Worm (Caenorhabditis elegans): ENCODE data around the gene dna-2.

Gene dna-2

DNA sequence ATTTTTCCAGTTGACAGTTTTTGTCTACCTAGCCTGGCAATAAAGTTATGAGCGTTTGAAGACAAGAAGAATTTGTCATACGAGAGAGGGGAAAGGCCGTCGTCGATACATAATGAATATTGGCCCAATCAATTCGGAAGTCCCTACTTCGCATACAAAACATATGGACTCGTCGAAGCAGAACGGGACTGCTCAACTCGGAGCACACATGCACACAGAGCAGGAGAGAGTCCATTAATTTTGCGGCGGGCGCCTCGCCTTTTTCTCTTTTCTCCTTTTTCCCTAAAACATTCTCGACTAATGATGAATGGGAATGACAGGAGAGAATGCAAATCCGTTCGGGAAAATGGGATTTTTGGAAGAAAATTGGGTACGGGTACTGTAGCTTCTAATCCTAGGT, 45.7 kb upstream of the dna-2 start, which contains the start of gene F13D12.8:
Gene F13D12.8 (minus strand): TSS at position 82 of the 400 bp plus-strand sequence.
- TF ChIP-seq nhr-28 (tag; optimal IDR thresholded peaks at IDR 0.05) (no peak), snpc-4 (tag; optimal IDR thresholded peaks at IDR 0.05) (peak; percentile 36), lin-14 (GFP tag; optimal IDR thresholded peaks at IDR 0.05) (peak; percentile 73), dsc-1 (tag; optimal IDR thresholded peaks at IDR 0.05) (peak; percentile 62)

DNA sequence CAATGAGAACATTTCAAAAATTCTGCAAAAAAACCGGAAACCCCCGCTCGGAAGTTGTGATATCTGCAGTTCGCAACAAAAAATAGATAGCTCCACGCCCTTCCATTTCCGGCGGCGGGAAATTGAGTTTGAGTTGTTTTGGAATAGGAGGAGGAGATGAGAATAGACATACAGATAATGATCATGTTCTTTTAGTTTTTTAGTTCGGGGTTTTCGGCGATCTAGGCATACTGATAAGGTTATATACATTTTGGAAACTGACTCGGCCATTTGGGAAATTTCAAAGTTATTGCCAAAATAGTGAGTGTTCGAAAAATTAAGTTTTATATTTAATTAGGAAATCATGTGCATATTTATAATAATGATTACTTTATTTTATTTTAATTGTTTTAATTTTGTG, 44.4 kb upstream of the dna-2 start:
- TF ChIP-seq egl-13 (tag; optimal IDR thresholded peaks at IDR 0.05) (no peak), nhr-85 (tag) (peak; percentile 29), lin-14 (GFP tag; optimal IDR thresholded peaks at IDR 0.05) (peak; percentile 44)

DNA sequence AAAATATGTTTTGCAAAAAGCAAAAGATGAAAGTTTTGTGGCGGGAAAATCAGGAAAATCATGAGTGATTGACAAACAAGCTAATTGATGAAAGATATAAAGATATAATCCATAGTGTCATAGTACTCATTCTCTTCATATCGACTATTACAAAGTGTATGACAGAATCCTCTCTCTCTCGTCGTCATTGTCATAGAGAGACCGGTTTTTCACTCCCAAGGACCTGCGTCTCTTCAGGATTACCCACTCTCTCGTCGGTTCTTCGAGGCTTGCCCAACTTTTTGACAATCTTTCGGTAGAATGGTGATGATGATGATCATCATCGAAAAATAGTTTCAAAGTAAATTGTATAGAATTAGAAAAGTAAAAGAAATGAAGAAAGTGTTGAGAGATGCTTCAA, 40.9 kb upstream of the dna-2 start:
- TF ChIP-seq blmp-1 (tag; optimal IDR thresholded peaks at IDR 0.05) (peak; percentile 84), C16A3.4 (tag; optimal IDR thresholded peaks at IDR 0.05) (no peak), dpl-1 (GFP tag; optimal IDR thresholded peaks at IDR 0.05) (peak in 1 of 3 experiments; percentile 30), alr-1 (tag; optimal IDR thresholded peaks at IDR 0.05; ENCODE audit: borderline replicate concordance) (no peak), snpc-4 (tag; optimal IDR thresholded peaks at IDR 0.05) (no peak), ztf-4 (tag; optimal IDR thresholded peaks at IDR 0.05) (peak; percentile 69), fkh-8 (tag; optimal IDR thresholded peaks at IDR 0.05) (no peak), nhr-71 (tag; optimal IDR thresholded peaks at IDR 0.05) (peak; percentile 74), nhr-20 (tag; optimal IDR thresholded peaks at IDR 0.05) (peak; percentile 74), rnt-1 (tag; optimal IDR thresholded peaks at IDR 0.05) (peak; percentile 20), swsn-7 (tag; optimal IDR thresholded peaks at IDR 0.05) (peak; percentile 22), Y116A8C.19 (tag; optimal IDR thresholded peaks at IDR 0.05; ENCODE audit: borderline replicate concordance) (no peak), lsy-2 (tag; optimal IDR thresholded peaks at IDR 0.05) (peak; percentile 41 to 53), unc-130 (tag; optimal IDR thresholded peaks at IDR 0.05) (no peak), F16B12.6 (tag; optimal IDR thresholded peaks at IDR 0.05) (no peak), skn-1 (tag; optimal IDR thresholded peaks at IDR 0.05) (peak; percentile 24), pag-3 (tag; optimal IDR thresholded peaks at IDR 0.05; ENCODE audit: borderline replicate concordance, insufficient read depth) (no peak), xbp-1 (tag; optimal IDR thresholded peaks at IDR 0.05) (peak; percentile 20), efl-1 (optimal IDR thresholded peaks at IDR 0.05) (peak; percentile 5 to 33), efl-1 (GFP tag; optimal IDR thresholded peaks at IDR 0.05 in 1 of 2) (peak in 1 of 2 experiments; percentile 91), snu-23 (GFP tag; optimal IDR thresholded peaks at IDR 0.05) (peak; percentile 79), elt-3 (tag; optimal IDR thresholded peaks at IDR 0.05) (peak in 4 of 6 experiments; percentile 9 to 75 (median 52)), mep-1 (tag; optimal IDR thresholded peaks at IDR 0.05) (peak; percentile 60), nhr-90 (tag; optimal IDR thresholded peaks at IDR 0.05; ENCODE audit: poor library complexity) (peak; percentile 62), lir-3 (tag; optimal IDR thresholded peaks at IDR 0.05; ENCODE audit: poor library complexity) (peak; percentile 23), C34B4.2 (tag; optimal IDR thresholded peaks at IDR 0.05) (no peak), ceh-90 (tag; optimal IDR thresholded peaks at IDR 0.05) (no peak), nhr-19 (GFP tag; conservative IDR thresholded peaks at IDR 0.05) (peak; percentile 41; the same call in 1 of the 2 replicates), mdl-1 (tag; optimal IDR thresholded peaks at IDR 0.05) (peak in 1 of 2 experiments; percentile 18), nhr-47 (tag; optimal IDR thresholded peaks at IDR 0.05) (peak; percentile 16), tbx-2 (tag; optimal IDR thresholded peaks at IDR 0.05) (peak; percentile 57), lin-35 (GFP tag; optimal IDR thresholded peaks at IDR 0.05) (peak in 1 of 2 experiments; percentile 47), nhr-85 (tag) (peak; percentile 93), grh-1 (GFP tag; IDR thresholded peaks at IDR 0.05) (peak; percentile 96), lin-14 (GFP tag; optimal IDR thresholded peaks at IDR 0.05) (peak; percentile 88)

DNA sequence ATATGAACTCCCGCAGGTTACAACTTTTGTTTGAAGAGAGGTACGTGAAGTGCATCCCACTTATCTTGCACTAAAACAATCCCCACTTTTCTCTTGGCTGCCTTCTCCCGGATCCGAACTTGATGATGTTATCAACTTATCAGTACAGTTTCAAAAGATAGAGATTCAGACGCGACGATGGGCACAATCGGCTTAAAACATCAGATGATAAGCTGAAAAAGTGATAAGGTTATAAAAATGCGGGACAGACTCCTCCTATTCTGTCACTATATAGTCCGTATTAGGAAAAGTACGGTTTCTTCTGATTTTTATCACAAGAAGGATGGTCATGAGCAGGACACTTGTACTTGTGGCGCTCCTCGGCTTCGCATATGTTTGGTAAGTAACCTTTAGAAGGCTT, 39.0 kb upstream of the dna-2 start, which contains the start of gene ctsa-1.2:
Gene ctsa-1.2 (plus strand): TSS at position 160 of the 400 bp plus-strand sequence.
- TF ChIP-seq lin-35 (GFP tag; optimal IDR thresholded peaks at IDR 0.05) (peak in 1 of 2 experiments; percentile 5), elt-2 (tag; optimal IDR thresholded peaks at IDR 0.05) (peak; percentile 92), mab-9 (GFP tag; IDR thresholded peaks at IDR 0.05) (no peak)

All from whole organism, L1 larva.